Worm (Caenorhabditis elegans): Measurements from ENCODE around the gene gplb-1.

The gplb-1 gene

DNA sequence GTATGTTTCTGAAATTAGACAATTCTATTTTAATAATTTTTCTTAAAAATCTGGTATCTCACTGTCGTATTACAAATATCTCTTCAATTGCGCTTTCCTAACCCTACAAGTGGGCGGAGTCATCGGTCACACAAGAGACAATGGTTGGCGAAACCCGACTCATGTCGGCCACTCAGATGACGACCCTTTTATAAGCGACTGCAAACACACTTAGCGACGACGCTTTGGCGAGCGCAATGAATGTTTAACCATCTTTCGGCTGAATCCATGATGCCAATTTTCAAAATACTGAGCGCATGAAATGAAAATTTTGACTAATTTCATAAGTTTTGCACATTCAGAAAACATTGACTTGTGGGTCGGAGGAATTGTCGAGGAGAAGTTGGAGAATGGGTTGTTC lies 29.3 kb upstream of the gplb-1 start (continued):
- TF ChIP-seq daf-19 (GFP tag; conservative IDR thresholded peaks at IDR 0.05) = peak; percentile 100
- TF ChIP-seq F44E2.7 (GFP tag; IDR thresholded peaks at IDR 0.05) = peak; percentile 100
- TF ChIP-seq Y48G9A.11 (GFP tag; IDR thresholded peaks at IDR 0.05) = peak; percentile 95

DNA sequence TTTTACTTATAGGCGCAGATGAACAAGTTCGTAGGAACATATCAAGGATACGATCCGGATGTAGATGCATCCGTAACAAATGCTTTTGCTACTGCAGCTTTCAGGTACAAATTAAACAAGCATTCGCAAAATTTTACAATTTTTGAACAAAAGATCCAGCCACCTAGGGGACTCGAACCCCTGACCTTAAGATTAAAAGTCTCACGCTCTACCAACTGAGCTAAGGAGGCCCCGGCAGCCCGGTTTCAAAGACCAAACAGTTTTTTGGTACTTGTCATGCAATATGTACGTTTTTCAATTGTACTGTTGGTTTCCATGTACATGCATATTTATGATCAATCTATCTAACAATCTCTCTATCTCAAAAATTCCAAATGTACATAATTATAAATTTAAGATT lies 28.4 kb upstream of the gplb-1 start:
- TF ChIP-seq pha-4 (GFP tag; IDR thresholded peaks at IDR 0.05) (peak; percentile 53; the same call in 1 of the 2 replicates), pha-4 (tag; optimal IDR thresholded peaks at IDR 0.05) (no peak), nhr-11 (tag; optimal IDR thresholded peaks at IDR 0.05) (no peak), duxl-1 (tag; optimal IDR thresholded peaks at IDR 0.05; ENCODE audit: poor library complexity) (peak; percentile 27), zip-11 (GFP tag; IDR thresholded peaks at IDR 0.05) (no peak), zip-2 (tag; optimal IDR thresholded peaks at IDR 0.05) (no peak), tra-1 (GFP tag; IDR thresholded peaks at IDR 0.05) (no peak), snpc-1.2 (GFP tag; IDR thresholded peaks at IDR 0.05) (peak; percentile 52; the same call in 1 of the 2 replicates), tag-97 (GFP tag; IDR thresholded peaks at IDR 0.05) (no peak), Y48G9A.11 (GFP tag; IDR thresholded peaks at IDR 0.05) (0 out of 2 replicates have a peak, but pooled peaks have one; percentile 40), F26F4.8 (GFP tag; conservative IDR thresholded peaks at IDR 0.05) (peak; percentile 60; the same call in 1 of the 2 replicates), F44E2.7 (GFP tag; IDR thresholded peaks at IDR 0.05) (peak; percentile 49; the same call in 1 of the 2 replicates), ceh-82 (tag; optimal IDR thresholded peaks at IDR 0.05) (no peak), egl-43 (GFP tag; IDR thresholded peaks at IDR 0.05) (peak; percentile 52; the same call in 1 of the 2 replicates), lin-15B (tag; optimal IDR thresholded peaks at IDR 0.05) (no peak), lir-3 (tag; optimal IDR thresholded peaks at IDR 0.05) (peak; percentile 15), mdt-29 (GFP tag; IDR thresholded peaks at IDR 0.05) (no peak), dmd-8 (GFP tag; IDR thresholded peaks at IDR 0.05) (peak; percentile 92), madf-5 (GFP tag; IDR thresholded peaks at IDR 0.05) (0 out of 4 replicates have a peak, but pooled peaks have one; percentile 51 to 66), daf-16 (GFP tag; optimal IDR thresholded peaks at IDR 0.05) (peak in 1 of 2 experiments; percentile 8), daf-16 (tag; optimal IDR thresholded peaks at IDR 0.05) (no peak), zfp-3 (GFP tag; conservative IDR thresholded peaks at IDR 0.05) (no peak), spr-1 (tag; optimal IDR thresholded peaks at IDR 0.05) (no peak), ceh-44 (GFP tag; IDR thresholded peaks at IDR 0.05) (0 out of 2 replicates have a peak, but pooled peaks have one; percentile 44), unc-130 (GFP tag; optimal IDR thresholded peaks at IDR 0.05) (no peak), nhr-6 (tag; optimal IDR thresholded peaks at IDR 0.05) (no peak), daf-8 (GFP tag; IDR thresholded peaks at IDR 0.05) (0 out of 2 replicates have a peak, but pooled peaks have one; percentile 27), daf-12 (tag; optimal IDR thresholded peaks at IDR 0.05) (no peak), jun-1 (tag; optimal IDR thresholded peaks at IDR 0.05) (no peak), dpl-1 (GFP tag; optimal IDR thresholded peaks at IDR 0.05) (no peak), T26A8.4 (GFP tag; IDR thresholded peaks at IDR 0.05) (0 out of 2 replicates have a peak, but pooled peaks have one; percentile 39), lin-38 (GFP tag; IDR thresholded peaks at IDR 0.05) (peak; percentile 67), daf-19 (GFP tag; conservative IDR thresholded peaks at IDR 0.05) (peak; percentile 66; the same call in 1 of the 2 replicates), ceh-20 (GFP tag; IDR thresholded peaks at IDR 0.05) (peak; percentile 45; the same call in 1 of the 2 replicates), lim-7 (GFP tag; IDR thresholded peaks at IDR 0.05) (peak; percentile 91), vab-7 (GFP tag; IDR thresholded peaks at IDR 0.05) (peak; percentile 42; the same call in 1 of the 2 replicates), arid-1 (GFP tag; conservative IDR thresholded peaks at IDR 0.05) (peak; percentile 47; the same call in 1 of the 2 replicates)

ce11 chrV:8495965-8496364 lies 24.9 kb upstream of the gplb-1 start:
- TF ChIP-seq nhr-6 (tag; optimal IDR thresholded peaks at IDR 0.05) = no peak
- TF ChIP-seq lsy-2 (tag; optimal IDR thresholded peaks at IDR 0.05) = no peak
- no peak for TF ChIP-seq F49E8.2 (tag; optimal IDR thresholded peaks at IDR 0.05; ENCODE audit: borderline replicate concordance)
- TF ChIP-seq ctbp-1 (GFP tag; IDR thresholded peaks at IDR 0.05) = peak; percentile 72
- no peak for TF ChIP-seq spr-1 (tag; optimal IDR thresholded peaks at IDR 0.05)
- TF ChIP-seq nhr-77 (tag; optimal IDR thresholded peaks at IDR 0.05) = no peak
- peak; percentile 71 for TF ChIP-seq lin-38 (GFP tag; IDR thresholded peaks at IDR 0.05)
- peak; percentile 46; the same call in 1 of the 2 replicates for TF ChIP-seq tra-1 (GFP tag; IDR thresholded peaks at IDR 0.05)
- TF ChIP-seq T26A8.4 (GFP tag; IDR thresholded peaks at IDR 0.05) = no peak
- no peak for TF ChIP-seq ceh-28 (tag; optimal IDR thresholded peaks at IDR 0.05)
- no peak for TF ChIP-seq daf-12 (tag; optimal IDR thresholded peaks at IDR 0.05)
- no peak for TF ChIP-seq lin-39 (tag; optimal IDR thresholded peaks at IDR 0.05)
- no peak for TF ChIP-seq Y5F2A.4 (GFP tag; optimal IDR thresholded peaks at IDR 0.05)
- TF ChIP-seq pha-4 (GFP tag; IDR thresholded peaks at IDR 0.05) = peak; percentile 65
- no peak for TF ChIP-seq pha-4 (tag; optimal IDR thresholded peaks at IDR 0.05)
- no peak for TF ChIP-seq attf-4 (tag; optimal IDR thresholded peaks at IDR 0.05)
- TF ChIP-seq nhr-10 (tag; optimal IDR thresholded peaks at IDR 0.05) = no peak
- TF ChIP-seq php-3 (GFP tag; IDR thresholded peaks at IDR 0.05) = peak; percentile 56; the same call in 1 of the 2 replicates
- no peak for TF ChIP-seq ceh-62 (tag; optimal IDR thresholded peaks at IDR 0.05)
- no peak for TF ChIP-seq F37D6.2 (tag; optimal IDR thresholded peaks at IDR 0.05)

All from whole organism, L4 larva.